Worm (Caenorhabditis elegans) whole organism, L4 larva: Measurements from ENCODE around the gene nlp-21.

Source experiments
- ZK546.5 ChIP-seq, 2 experiments: sonication (generic microtip); optimal IDR thresholded peaks; 2 replicates each; lab custom pipeline; 2017; ENCODE audit warnings: missing biosample characterization in 2 of 2, missing genetic modification characterization in 2 of 2
- ctbp-1 ChIP-seq: fragments of 200-800 bp; sonication (Bioruptor generic); IDR thresholded peaks from 2 replicates; pipeline ENCODE4 v1.3.6; 2022; ENCODE audit warnings: missing genetic modification reagents, missing genetic modification characterization, missing compliant biosample characterization
- egl-43 ChIP-seq: fragments of 200-800 bp; sonication (Bioruptor generic); IDR thresholded peaks from 2 replicates; pipeline ENCODE4 v1.3.6; 2022; ENCODE audit warnings: missing genetic modification reagents, missing genetic modification characterization, missing compliant biosample characterization
- fos-1 ChIP-seq: fragments of 150-350 bp; optimal IDR thresholded peaks from 2 replicates; lab custom pipeline; 2014; ENCODE audit warnings: missing biosample characterization, missing genetic modification characterization
- lin-13 ChIP-seq: fragments of 150-350 bp; optimal IDR thresholded peaks from 2 replicates; lab custom pipeline; 2014; ENCODE audit warnings: missing biosample characterization, missing genetic modification reagents, missing genetic modification characterization
- nhr-10 ChIP-seq: fragments of 150-350 bp; optimal IDR thresholded peaks from 2 replicates; lab custom pipeline; 2014; ENCODE audit warnings: missing biosample characterization, missing genetic modification characterization
- vab-7 ChIP-seq: fragments of 200-800 bp; sonication (Bioruptor generic); IDR thresholded peaks from 2 replicates; pipeline ENCODE4 v1.3.6; 2022; ENCODE audit warnings: missing genetic modification reagents, missing genetic modification characterization, missing compliant biosample characterization
- zag-1 ChIP-seq: fragments of 150-350 bp; optimal IDR thresholded peaks from 2 replicates; lab custom pipeline; 2014; ENCODE audit warnings: missing biosample characterization, missing genetic modification characterization
- ztf-11 ChIP-seq: fragments of 150-350 bp; optimal IDR thresholded peaks from 2 replicates; lab custom pipeline; 2014; ENCODE audit warnings: missing biosample characterization, missing genetic modification characterization

DNA sequence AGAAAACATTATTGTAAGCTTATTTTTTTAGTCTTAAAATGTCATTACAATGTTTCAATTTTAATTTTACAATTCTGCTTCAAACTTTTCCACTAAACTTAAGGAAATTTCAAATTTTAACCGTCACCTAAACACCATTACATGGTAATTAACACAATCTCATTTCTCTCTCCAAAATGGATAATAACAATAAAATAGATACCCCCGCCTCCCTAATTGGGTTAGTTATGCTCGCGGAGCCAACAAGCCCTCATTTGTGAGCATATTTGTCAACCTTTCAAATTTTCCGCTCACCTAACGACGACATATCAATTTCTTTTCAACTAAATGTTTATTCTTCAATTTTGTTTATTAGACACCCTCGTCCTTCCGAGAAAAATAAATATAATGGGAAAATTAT, 34.8 kb downstream of the nlp-21 start:
- TF ChIP-seq ZK546.5 (tag; optimal IDR thresholded peaks at IDR 0.05; lab: Kevin White, UChicago) (no peak), fos-1 (tag; lab: Kevin White, UChicago) (no peak), egl-43 (GFP tag; lab: Robert Waterston, UW) (no peak), lin-13 (GFP tag; lab: Kevin White, UChicago) (no peak), nhr-10 (tag; lab: Kevin White, UChicago) (no peak), zag-1 (no peak), vab-7 (GFP tag; lab: Robert Waterston, UW) (no peak), ztf-11 (tag; lab: Kevin White, UChicago) (no peak), ctbp-1 (GFP tag; lab: Robert Waterston, UW) (no peak)
